Worm (Caenorhabditis elegans): ENCODE data around the gene npr-33.

DNA sequence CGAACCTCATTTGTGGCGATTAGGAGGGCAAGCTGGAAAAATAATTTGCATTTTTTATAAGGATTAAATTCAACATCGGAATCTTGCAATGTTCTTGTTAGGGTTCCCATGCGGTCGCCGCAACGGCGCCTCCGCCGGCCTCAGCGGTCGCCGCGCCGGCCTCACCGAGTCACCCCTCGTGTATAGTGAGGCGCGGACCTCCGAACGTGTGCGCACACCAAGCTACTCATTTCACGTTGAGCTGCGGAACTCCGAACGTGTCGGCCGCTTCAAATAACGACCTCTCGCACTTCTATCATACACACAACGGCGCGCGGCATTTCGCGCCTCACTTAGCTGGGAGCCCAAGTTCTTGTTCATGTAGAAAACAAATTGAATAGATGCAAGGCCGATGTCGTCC lies 27.4 kb downstream of the npr-33 start:
- TF ChIP-seq nhr-11 (tag; optimal IDR thresholded peaks at IDR 0.05) (no peak), ceh-82 (tag; optimal IDR thresholded peaks at IDR 0.05) (no peak), F44E2.7 (GFP tag; IDR thresholded peaks at IDR 0.05) (no peak), ama-1 (optimal IDR thresholded peaks at IDR 0.05) (no peak), zip-11 (GFP tag; IDR thresholded peaks at IDR 0.05) (no peak), ZK546.5 (tag; optimal IDR thresholded peaks at IDR 0.05) (no peak), mes-2 (tag; optimal IDR thresholded peaks at IDR 0.05; ENCODE audit: poor library complexity, severe bottlenecking) (no peak), skn-1 (tag; optimal IDR thresholded peaks at IDR 0.05) (no peak), unc-130 (GFP tag; optimal IDR thresholded peaks at IDR 0.05) (no peak), lir-3 (tag; optimal IDR thresholded peaks at IDR 0.05) (no peak), hmg-1.1 (GFP tag; IDR thresholded peaks at IDR 0.05) (no peak), daf-16 (GFP tag; optimal IDR thresholded peaks at IDR 0.05) (no peak), daf-16 (tag; optimal IDR thresholded peaks at IDR 0.05) (no peak), snpc-1.2 (GFP tag; IDR thresholded peaks at IDR 0.05) (peak; percentile 29; the same call in 1 of the 2 replicates), ceh-62 (tag; optimal IDR thresholded peaks at IDR 0.05) (no peak)
